Fruit fly (Drosophila melanogaster) whole organism, embryonic: ENCODE data around the gene Cnep1r2.

ENCODE experiments used
- Adf1 ChIP-seq: fragments of 200-800 bp; sonication (Bioruptor generic); IDR thresholded peaks from 2 replicates; pipeline ENCODE4 v1.3.6; 2022; ENCODE audit warnings: missing biosample characterization, missing genetic modification characterization
- Antp ChIP-seq: fragments of 200-800 bp; sonication (Bioruptor generic); optimal IDR thresholded peaks from 3 replicates; lab custom pipeline; 2016; ENCODE audit warnings: missing biosample characterization, missing genetic modification characterization
- B-H1 ChIP-seq: fragments of 200-800 bp; sonication (Bioruptor generic); IDR thresholded peaks from 3 replicates; pipeline ENCODE4 v1.3.6; 2022; ENCODE audit warnings: missing biosample characterization, missing genetic modification characterization
- Bteb2 ChIP-seq: fragments of 200-800 bp; sonication (Bioruptor generic); optimal IDR thresholded peaks from 2 replicates; lab custom pipeline; 2016; ENCODE audit warnings: missing biosample characterization, missing genetic modification characterization
- CG10979 ChIP-seq: fragments of 200-800 bp; sonication (Bioruptor generic); optimal IDR thresholded peaks from 2 replicates; lab custom pipeline; 2018; ENCODE audit warnings: missing biosample characterization, mild to moderate bottlenecking, missing genetic modification characterization, moderate library complexity
- CG12155 ChIP-seq: fragments of 200-800 bp; sonication (Bioruptor generic); optimal IDR thresholded peaks from 3 replicates; lab custom pipeline; 2016; ENCODE audit warnings: missing biosample characterization, missing genetic modification characterization
- CG14965 ChIP-seq: fragments of 200-800 bp; sonication (Bioruptor generic); optimal IDR thresholded peaks from 2 replicates; lab custom pipeline; 2016; ENCODE audit warnings: missing biosample characterization, missing genetic modification characterization, borderline replicate concordance
- CG15073 ChIP-seq: fragments of 200-800 bp; sonication (Bioruptor generic); optimal IDR thresholded peaks from 2 replicates; lab custom pipeline; 2016; ENCODE audit warnings: missing biosample characterization, missing genetic modification characterization
- CG15479 ChIP-seq: fragments of 200-800 bp; sonication (Bioruptor generic); optimal IDR thresholded peaks from 3 replicates; lab custom pipeline; 2019; ENCODE audit warnings: missing biosample characterization, mild to moderate bottlenecking, missing genetic modification characterization, moderate library complexity
- CG15514 ChIP-seq: fragments of 200-800 bp; sonication (Bioruptor generic); optimal IDR thresholded peaks from 3 replicates; lab custom pipeline; 2017; ENCODE audit warnings: missing biosample characterization, missing genetic modification characterization, mild to moderate bottlenecking, moderate library complexity, missing genetic modification reagents
- CG1792 ChIP-seq: fragments of 200-800 bp; sonication (Bioruptor generic); optimal IDR thresholded peaks from 2 replicates; lab custom pipeline; 2016; ENCODE audit warnings: missing biosample characterization, missing genetic modification characterization
- CG42726 ChIP-seq: fragments of 200-800 bp; sonication (Bioruptor generic); IDR thresholded peaks from 2 replicates; pipeline ENCODE4 v1.3.6; 2022; ENCODE audit warnings: missing biosample characterization, missing genetic modification characterization; ENCODE audit not compliant: partially characterized antibody
- CG4360 ChIP-seq: fragments of 200-800 bp; sonication (Bioruptor generic); IDR thresholded peaks from 2 replicates; pipeline ENCODE4 v1.3.6; 2022; ENCODE audit warnings: missing biosample characterization, missing genetic modification characterization
- CG4404 ChIP-seq: fragments of 200-800 bp; sonication (Bioruptor generic); IDR thresholded peaks from 2 replicates; pipeline ENCODE4 v1.3.6; 2022; ENCODE audit warnings: missing biosample characterization, missing genetic modification characterization
- CG4707 ChIP-seq: fragments of 200-800 bp; sonication (Bioruptor generic); optimal IDR thresholded peaks from 2 replicates; lab custom pipeline; 2018; ENCODE audit warnings: missing biosample characterization, mild to moderate bottlenecking, missing genetic modification characterization, moderate library complexity
- CG5245 ChIP-seq: fragments of 200-800 bp; sonication (Bioruptor generic); optimal IDR thresholded peaks from 3 replicates; lab custom pipeline; 2016; ENCODE audit warnings: missing biosample characterization, missing genetic modification characterization
- CG6175 ChIP-seq: fragments of 200-800 bp; sonication (Bioruptor generic); IDR thresholded peaks from 3 replicates; pipeline ENCODE4 v1.3.6; 2022; ENCODE audit warnings: missing biosample characterization, missing genetic modification characterization
- CHES-1-like ChIP-seq: fragments of 200-800 bp; sonication (Bioruptor generic); optimal IDR thresholded peaks from 2 replicates; lab custom pipeline; 2016; ENCODE audit warnings: missing biosample characterization, missing genetic modification characterization
- Doc3 ChIP-seq: fragments of 200-800 bp; sonication (Bioruptor generic); IDR thresholded peaks from 3 replicates; pipeline ENCODE4 v1.3.6; 2022; ENCODE audit warnings: missing biosample characterization, missing genetic modification characterization; ENCODE audit not compliant: partially characterized antibody
- Fer1 ChIP-seq: fragments of 200-800 bp; sonication (Bioruptor generic); optimal IDR thresholded peaks from 2 replicates; lab custom pipeline; 2017; ENCODE audit warnings: missing biosample characterization, mild to moderate bottlenecking, missing genetic modification characterization
- HLHmδ ChIP-seq: fragments of 200-800 bp; sonication (Bioruptor generic); optimal IDR thresholded peaks from 2 replicates; lab custom pipeline; 2018; ENCODE audit warnings: missing biosample characterization, mild to moderate bottlenecking, missing genetic modification characterization, moderate library complexity
- MESR4 ChIP-seq: fragments of 200-800 bp; sonication (Bioruptor generic); optimal IDR thresholded peaks from 2 replicates; lab custom pipeline; 2018; ENCODE audit warnings: missing biosample characterization, mild to moderate bottlenecking, missing genetic modification characterization, moderate library complexity
- Myb ChIP-seq: fragments of 200-800 bp; sonication (Bioruptor generic); optimal IDR thresholded peaks from 2 replicates; lab custom pipeline; 2016; ENCODE audit warnings: missing biosample characterization, missing genetic modification characterization
- Rfx ChIP-seq: fragments of 200-800 bp; sonication (Bioruptor generic); IDR thresholded peaks from 2 replicates; pipeline ENCODE4 v1.3.6; 2022; ENCODE audit warnings: missing biosample characterization, missing genetic modification characterization
- Stat92E ChIP-seq, 3 experiments: fragments of >200 bp in 2 of 3; fragments of 200-800 bp in 1 of 3; sonication (Bioruptor generic) in 1 of 3; optimal IDR thresholded peaks; 2 replicates each; lab custom pipeline; 2017 to 2019; ENCODE audit warnings: missing biosample characterization in 3 of 3, missing genetic modification characterization in 3 of 3, mild to moderate bottlenecking in 1 of 3, moderate library complexity in 1 of 3
- TFAM ChIP-seq: fragments of 200-800 bp; sonication (Bioruptor generic); optimal IDR thresholded peaks from 2 replicates; lab custom pipeline; 2017; ENCODE audit warnings: missing biosample characterization, missing genetic modification characterization, inconsistent platforms
- ac ChIP-seq: fragments of 200-800 bp; sonication (Bioruptor generic); optimal IDR thresholded peaks from 3 replicates; lab custom pipeline; 2017; ENCODE audit warnings: missing biosample characterization, mild to moderate bottlenecking, missing genetic modification characterization
- amos ChIP-seq: fragments of 200-800 bp; sonication (Bioruptor generic); IDR thresholded peaks from 2 replicates; pipeline ENCODE4 v1.3.6; 2022; ENCODE audit warnings: missing biosample characterization, missing genetic modification characterization; ENCODE audit not compliant: partially characterized antibody
- az2 ChIP-seq: fragments of 200-800 bp; sonication (Bioruptor generic); optimal IDR thresholded peaks from 3 replicates; lab custom pipeline; 2016; ENCODE audit warnings: missing biosample characterization, missing genetic modification characterization
- bbx ChIP-seq: fragments of 200-800 bp; sonication (Bioruptor generic); IDR thresholded peaks from 2 replicates; pipeline ENCODE4 v1.3.6; 2022; ENCODE audit warnings: missing biosample characterization, missing genetic modification characterization; ENCODE audit not compliant: partially characterized antibody
- btn ChIP-seq: fragments of 200-800 bp; sonication (Bioruptor generic); optimal IDR thresholded peaks from 2 replicates; lab custom pipeline; 2016; ENCODE audit warnings: missing biosample characterization, missing genetic modification characterization
- cad ChIP-seq: fragments of >200 bp; optimal IDR thresholded peaks from 2 replicates; lab custom pipeline; 2017; ENCODE audit warnings: missing biosample characterization, missing genetic modification characterization
- cg ChIP-seq: fragments of 200-800 bp; sonication (Bioruptor generic); optimal IDR thresholded peaks from 3 replicates; lab custom pipeline; 2019; ENCODE audit warnings: missing biosample characterization, mild to moderate bottlenecking, missing genetic modification characterization, moderate library complexity
- chinmo ChIP-seq: fragments of 200-800 bp; sonication (Bioruptor generic); IDR thresholded peaks from 4 replicates; pipeline ENCODE4 v1.3.6; 2022; ENCODE audit warnings: missing biosample characterization, missing genetic modification characterization; ENCODE audit not compliant: partially characterized antibody
- chm ChIP-seq: fragments of 200-800 bp; sonication (Bioruptor generic); IDR thresholded peaks from 2 replicates; pipeline ENCODE4 v1.3.6; 2022; ENCODE audit warnings: missing biosample characterization, missing genetic modification characterization
- crol ChIP-seq: fragments of 200-800 bp; sonication (Bioruptor generic); IDR thresholded peaks from 2 replicates; pipeline ENCODE4 v1.3.6; 2022; ENCODE audit warnings: missing biosample characterization, missing genetic modification characterization
- da ChIP-seq: fragments of 200-800 bp; sonication (Bioruptor generic); optimal IDR thresholded peaks from 2 replicates; lab custom pipeline; 2016; ENCODE audit warnings: missing biosample characterization, missing genetic modification characterization
- dmrt99B ChIP-seq: fragments of 200-800 bp; sonication (Bioruptor generic); optimal IDR thresholded peaks from 2 replicates; lab custom pipeline; 2018; ENCODE audit warnings: missing biosample characterization, mild to moderate bottlenecking, missing genetic modification characterization, moderate library complexity
- h ChIP-seq: fragments of >200 bp; optimal IDR thresholded peaks from 2 replicates; lab custom pipeline; 2017
- lab ChIP-seq: fragments of 200-800 bp; sonication (Bioruptor generic); optimal IDR thresholded peaks from 3 replicates; lab custom pipeline; 2017; ENCODE audit warnings: missing biosample characterization, missing genetic modification characterization, mild to moderate bottlenecking, moderate library complexity, missing genetic modification reagents
- lov ChIP-seq, 2 experiments: fragments of 200-800 bp in 1 of 2; fragments of >200 bp in 1 of 2; sonication (Bioruptor generic) in 1 of 2; IDR thresholded peaks in 1 of 2; optimal IDR thresholded peaks in 1 of 2; 2 replicates in 1 of 2; 3 replicates in 1 of 2; pipeline versions ENCODE4 v1.3.6 to Lab custom; 2017 to 2022; ENCODE audit warnings: missing biosample characterization in 1 of 2, missing genetic modification characterization in 1 of 2
- nerfin-2 ChIP-seq: fragments of 200-800 bp; sonication (Bioruptor generic); IDR thresholded peaks from 2 replicates; pipeline ENCODE4 v1.3.6; 2022; ENCODE audit warnings: missing biosample characterization, missing genetic modification characterization; ENCODE audit not compliant: partially characterized antibody
- onecut ChIP-seq: fragments of 200-800 bp; sonication (Bioruptor generic); IDR thresholded peaks from 2 replicates; pipeline ENCODE4 v1.3.6; 2022; ENCODE audit warnings: missing biosample characterization, missing genetic modification characterization
- scrt ChIP-seq: fragments of 200-800 bp; sonication (Bioruptor generic); optimal IDR thresholded peaks from 2 replicates; lab custom pipeline; 2018; ENCODE audit warnings: missing biosample characterization, mild to moderate bottlenecking, missing genetic modification characterization, moderate library complexity
- sqz ChIP-seq: fragments of 200-800 bp; sonication (Bioruptor generic); optimal IDR thresholded peaks from 3 replicates; lab custom pipeline; 2018; ENCODE audit warnings: missing biosample characterization, mild to moderate bottlenecking, missing genetic modification characterization
- sug ChIP-seq: fragments of 200-800 bp; optimal IDR thresholded peaks from 2 replicates; lab custom pipeline; 2019; ENCODE audit warnings: missing biosample characterization, mild to moderate bottlenecking, missing genetic modification characterization, moderate library complexity
- tgo ChIP-seq: fragments of 200-800 bp; sonication (Bioruptor generic); IDR thresholded peaks from 3 replicates; pipeline ENCODE4 v1.3.6; 2022; ENCODE audit warnings: missing biosample characterization, missing genetic modification characterization
- vfl ChIP-seq: fragments of 200-800 bp; sonication (Bioruptor generic); optimal IDR thresholded peaks from 2 replicates; lab custom pipeline; 2016; ENCODE audit warnings: missing biosample characterization, missing genetic modification characterization

Gene Cnep1r2

dm6 chr3L:10666511-10667003 is 28.6 kb downstream of the Cnep1r2 start (continued):
- TF ChIP-seq CG15514 (GFP tag; lab: Kevin White, UChicago) (peak; percentile 33), cad (GFP tag; lab: Kevin White, UChicago) (peak; percentile 15), CG5245 (GFP tag; lab: Kevin White, UChicago) (peak; percentile 57), HLHmδ (GFP tag; lab: Kevin White, UChicago) (no peak), CG6175 (GFP tag; lab: Robert Waterston, UW) (peak; percentile 37; the same call in 1 of the 3 replicates)

- TF ChIP-seq CG4360 (GFP tag; lab: Robert Waterston, UW) (peak; percentile 35; the same call in 1 of the 2 replicates), CG15479 (no peak), lab (GFP tag; lab: Kevin White, UChicago) (no peak), TFAM (GFP tag; lab: Kevin White, UChicago) (no peak), chinmo (GFP tag; lab: Robert Waterston, UW) (peak; percentile 86; the same call in 3 of the 4 replicates), scrt (GFP tag; lab: Kevin White, UChicago) (no peak), Fer1 (no peak), CG42726 (GFP tag; lab: Robert Waterston, UW) (0 out of 2 replicates have a peak, but pooled peaks have one; percentile 12), CG4404 (GFP tag; lab: Robert Waterston, UW) (no peak), tgo (GFP tag; lab: Robert Waterston, UW) (no peak), Doc3 (GFP tag; lab: Robert Waterston, UW) (no peak), CG14965 (GFP tag; lab: Kevin White, UChicago) (no peak), Myb (GFP tag; lab: Kevin White, UChicago) (no peak), chm (GFP tag; lab: Robert Waterston, UW) (peak; percentile 39; the same call in 1 of the 2 replicates), CG15073 (GFP tag; lab: Kevin White, UChicago) (no peak), nerfin-2 (GFP tag; lab: Robert Waterston, UW) (no peak), B-H1 (GFP tag; lab: Robert Waterston, UW) (no peak), CG1792 (GFP tag; lab: Kevin White, UChicago) (no peak), dmrt99B (no peak), cg (GFP tag; lab: Kevin White, UChicago) (peak; percentile 77), bbx (GFP tag; lab: Robert Waterston, UW) (peak; percentile 31; the same call in 1 of the 2 replicates), sqz (no peak), az2 (GFP tag; lab: Kevin White, UChicago) (no peak), sug (no peak), btn (GFP tag; lab: Kevin White, UChicago) (no peak), MESR4 (GFP tag; lab: Kevin White, UChicago) (no peak), onecut (no peak), crol (GFP tag; lab: Robert Waterston, UW) (peak; percentile 67; the same call in 1 of the 2 replicates), Stat92E (GFP tag; optimal IDR thresholded peaks at IDR 0.05; lab: Kevin White, UChicago) (no peak), CG12155 (GFP tag; lab: Kevin White, UChicago) (no peak), Rfx (GFP tag; lab: Robert Waterston, UW) (no peak; the same call in 1 of the 2 replicates), da (no peak), vfl (GFP tag; lab: Kevin White, UChicago) (no peak), Antp (GFP tag; lab: Kevin White, UChicago) (no peak), CHES-1-like (GFP tag; lab: Kevin White, UChicago) (no peak), ac (no peak), amos (no peak; the same call in 1 of the 2 replicates), Adf1 (GFP tag; lab: Robert Waterston, UW) (no peak), h (lab: Kevin White, UChicago) (no peak), CG4707 (GFP tag; lab: Kevin White, UChicago) (no peak), CG10979 (tag; lab: Kevin White, UChicago) (no peak), Bteb2 (GFP tag; lab: Kevin White, UChicago) (no peak), lov (optimal IDR thresholded peaks at IDR 0.05; lab: Kevin White, UChicago) (no peak), lov (GFP tag; IDR thresholded peaks at IDR 0.05; lab: Robert Waterston, UW) (no peak)
Observed at dm6 chr3L:10667341-10667740, 29.4 kb downstream of the Cnep1r2 start.
